Worm (Caenorhabditis elegans) whole organism, L4 larva: ENCODE results near the gene R11D1.13.
A peak's percentile ranks its signal among the peaks of the same experiment; 100 is the strongest.

Experiments used
- F37D6.2 ChIP-seq: sonication (generic microtip); optimal IDR thresholded peaks from 2 replicates; lab custom pipeline; 2016; ENCODE audit warnings: mild to moderate bottlenecking, missing genetic modification characterization, missing compliant biosample characterization
- R02D3.7 ChIP-seq: fragments of 150-350 bp; sonication (generic microtip); optimal IDR thresholded peaks from 3 replicates; lab custom pipeline; 2014; ENCODE audit warnings: missing biosample characterization, missing genetic modification characterization
- T26A8.4 ChIP-seq: fragments of 200-800 bp; sonication (Bioruptor generic); IDR thresholded peaks from 2 replicates; pipeline ENCODE4 v1.3.6; 2022; ENCODE audit warnings: missing genetic modification characterization, missing compliant biosample characterization
- Y5F2A.4 ChIP-seq: fragments of 200-800 bp; sonication (Bioruptor generic); optimal IDR thresholded peaks from 2 replicates; lab custom pipeline; 2018; ENCODE audit warnings: mild to moderate bottlenecking, missing genetic modification characterization, missing compliant biosample characterization
- Y75B8A.6 ChIP-seq: fragments of 200-800 bp; sonication (Bioruptor generic); IDR thresholded peaks from 2 replicates; pipeline ENCODE4 v1.3.6; 2022; ENCODE audit warnings: missing genetic modification reagents, missing genetic modification characterization, missing compliant biosample characterization
- aha-1 ChIP-seq: fragments of 150-350 bp; peaks from one replicate; lab custom pipeline; 2014; ENCODE audit warnings: missing biosample characterization, missing genetic modification characterization
- aly-2 ChIP-seq: sonication (generic microtip); optimal IDR thresholded peaks from 2 replicates; lab custom pipeline; 2018; ENCODE audit warnings: missing biosample characterization, missing genetic modification characterization
- ama-1 ChIP-seq: fragments of 150-350 bp; optimal IDR thresholded peaks from 2 replicates; lab custom pipeline; 2014; ENCODE audit warnings: inconsistent platforms, mixed read lengths
- attf-4 ChIP-seq: sonication (generic microtip); optimal IDR thresholded peaks from 3 replicates; lab custom pipeline; 2017; ENCODE audit warnings: missing biosample characterization, missing genetic modification characterization
- ceh-28 ChIP-seq: fragments of 150-350 bp; optimal IDR thresholded peaks from 2 replicates; lab custom pipeline; 2014; ENCODE audit warnings: missing biosample characterization, missing genetic modification reagents, missing genetic modification characterization
- ceh-32 ChIP-seq: sonication (generic microtip); optimal IDR thresholded peaks from 2 replicates; lab custom pipeline; 2016; ENCODE audit warnings: mild to moderate bottlenecking, missing genetic modification characterization, missing compliant biosample characterization; ENCODE audit not compliant: poor library complexity
- ceh-62 ChIP-seq: sonication (generic microtip); optimal IDR thresholded peaks from 2 replicates; lab custom pipeline; 2017; ENCODE audit warnings: missing biosample characterization, missing genetic modification characterization
- cey-2 ChIP-seq: sonication (generic microtip); optimal IDR thresholded peaks from 3 replicates; lab custom pipeline; 2017; ENCODE audit warnings: missing genetic modification characterization, mild to moderate bottlenecking, missing compliant biosample characterization, antibody characterized with exemption, borderline replicate concordance; ENCODE audit not compliant: insufficient read depth
- ctbp-1 ChIP-seq: fragments of 200-800 bp; sonication (Bioruptor generic); IDR thresholded peaks from 2 replicates; pipeline ENCODE4 v1.3.6; 2022; ENCODE audit warnings: missing genetic modification reagents, missing genetic modification characterization, missing compliant biosample characterization
- daf-12 ChIP-seq: fragments of 150-350 bp; optimal IDR thresholded peaks from 2 replicates; lab custom pipeline; 2014; ENCODE audit warnings: missing biosample characterization, missing genetic modification reagents, missing genetic modification characterization
- daf-16 ChIP-seq, 3 experiments: sonication (generic microtip); optimal IDR thresholded peaks; 2 replicates each; lab custom pipeline; 2016 to 2017; ENCODE audit warnings: missing genetic modification characterization in 3 of 3, missing genetic modification reagents in 3 of 3, mild to moderate bottlenecking in 2 of 3, missing compliant biosample characterization in 2 of 3, missing biosample characterization in 1 of 3, moderate library complexity in 1 of 3
- dmd-6 ChIP-seq: fragments of 200-800 bp; sonication (Bioruptor generic); IDR thresholded peaks from 2 replicates; pipeline ENCODE4 v1.3.6; 2022; ENCODE audit warnings: missing genetic modification reagents, missing genetic modification characterization, missing compliant biosample characterization
- dmd-8 ChIP-seq: fragments of 200-800 bp; sonication (Bioruptor generic); IDR thresholded peaks from 2 replicates; pipeline ENCODE4 v1.3.6; 2022; ENCODE audit warnings: missing genetic modification characterization, missing compliant biosample characterization
- duxl-1 ChIP-seq: sonication (generic microtip); optimal IDR thresholded peaks from 2 replicates; lab custom pipeline; 2016; ENCODE audit warnings: mild to moderate bottlenecking, missing genetic modification characterization, moderate library complexity, missing compliant biosample characterization; ENCODE audit not compliant: poor library complexity
- egl-27 ChIP-seq: sonication (generic microtip); optimal IDR thresholded peaks from 3 replicates; lab custom pipeline; 2017; ENCODE audit warnings: missing biosample characterization, missing genetic modification reagents, missing genetic modification characterization
- hif-1 ChIP-seq, 2 experiments: sonication (generic microtip); optimal IDR thresholded peaks; 2 replicates each; lab custom pipeline; 2016 to 2017; ENCODE audit warnings: missing compliant biosample characterization in 2 of 2, missing genetic modification characterization in 2 of 2, missing genetic modification reagents in 2 of 2, missing genotype in 2 of 2, mild to moderate bottlenecking in 1 of 2
- jun-1 ChIP-seq: fragments of 150-350 bp; optimal IDR thresholded peaks from 2 replicates; lab custom pipeline; 2014; ENCODE audit warnings: missing biosample characterization, missing genetic modification reagents, missing genetic modification characterization
- lim-7 ChIP-seq: fragments of 200-800 bp; sonication (Bioruptor generic); IDR thresholded peaks from 2 replicates; pipeline ENCODE4 v1.3.6; 2022; ENCODE audit warnings: missing genetic modification characterization, missing compliant biosample characterization
- lin-13 ChIP-seq: fragments of 150-350 bp; optimal IDR thresholded peaks from 2 replicates; lab custom pipeline; 2014; ENCODE audit warnings: missing biosample characterization, missing genetic modification reagents, missing genetic modification characterization
- lin-29 ChIP-seq: fragments of 200-800 bp; sonication (Bioruptor generic); IDR thresholded peaks from 2 replicates; pipeline ENCODE4 v1.3.6; 2022; ENCODE audit warnings: missing genetic modification reagents, missing genetic modification characterization, missing compliant biosample characterization
- lin-38 ChIP-seq: fragments of 200-800 bp; sonication (Bioruptor generic); IDR thresholded peaks from 2 replicates; pipeline ENCODE4 v1.3.6; 2022; ENCODE audit warnings: missing genetic modification reagents, missing genetic modification characterization, missing compliant biosample characterization
- lin-39 ChIP-seq: fragments of 150-350 bp; optimal IDR thresholded peaks from 2 replicates; lab custom pipeline; 2014; ENCODE audit warnings: missing biosample characterization, missing genetic modification reagents, missing genetic modification characterization
- lir-3 ChIP-seq: sonication (generic microtip); optimal IDR thresholded peaks from 2 replicates; lab custom pipeline; 2016; ENCODE audit warnings: mild to moderate bottlenecking, missing genetic modification characterization, missing compliant biosample characterization
- mdl-1 ChIP-seq, 2 experiments: fragments of 150-350 bp in 1 of 2; sonication (generic microtip) in 1 of 2; optimal IDR thresholded peaks; 2 replicates each; lab custom pipeline; 2014 to 2017; ENCODE audit warnings: missing biosample characterization in 2 of 2, missing genetic modification characterization in 2 of 2
- mep-1 ChIP-seq: fragments of 150-350 bp; sonication (generic microtip); optimal IDR thresholded peaks from 3 replicates; lab custom pipeline; 2014; ENCODE audit warnings: missing biosample characterization, missing genetic modification characterization
- mes-2 ChIP-seq: sonication (generic microtip); optimal IDR thresholded peaks from 2 replicates; lab custom pipeline; 2016; ENCODE audit warnings: missing genotype, mild to moderate bottlenecking, missing genetic modification characterization, missing compliant biosample characterization; ENCODE audit not compliant: poor library complexity, severe bottlenecking
- mxl-2 ChIP-seq: fragments of 200-800 bp; sonication (Bioruptor generic); conservative IDR thresholded peaks from 2 replicates; pipeline ENCODE4 v1.3.6; 2022; ENCODE audit warnings: missing genetic modification reagents, missing genetic modification characterization, missing compliant biosample characterization
- mxl-3 ChIP-seq: fragments of 200-800 bp; sonication (Bioruptor generic); optimal IDR thresholded peaks from 2 replicates; lab custom pipeline; 2018; ENCODE audit warnings: mild to moderate bottlenecking, missing genetic modification characterization, missing compliant biosample characterization
- nhr-10 ChIP-seq: fragments of 150-350 bp; optimal IDR thresholded peaks from 2 replicates; lab custom pipeline; 2014; ENCODE audit warnings: missing biosample characterization, missing genetic modification characterization
- nhr-111 ChIP-seq: fragments of 200-800 bp; sonication (Bioruptor generic); optimal IDR thresholded peaks from 2 replicates; lab custom pipeline; 2018; ENCODE audit warnings: mild to moderate bottlenecking, missing genetic modification characterization, missing compliant biosample characterization
- nhr-237 ChIP-seq: sonication (generic microtip); optimal IDR thresholded peaks from 2 replicates; lab custom pipeline; 2017; ENCODE audit warnings: missing biosample characterization, missing genetic modification characterization
- nhr-28 ChIP-seq: fragments of 150-350 bp; optimal IDR thresholded peaks from 2 replicates; lab custom pipeline; 2014; ENCODE audit warnings: missing biosample characterization, missing genetic modification characterization
- nhr-41 ChIP-seq: fragments of 200-800 bp; sonication (Bioruptor generic); IDR thresholded peaks from 2 replicates; pipeline ENCODE4 v1.3.6; 2022; ENCODE audit warnings: missing genetic modification reagents, missing genetic modification characterization, missing compliant biosample characterization
- nhr-48 ChIP-seq: sonication (generic microtip); optimal IDR thresholded peaks from 2 replicates; lab custom pipeline; 2016; ENCODE audit warnings: mild to moderate bottlenecking, missing genetic modification characterization, missing compliant biosample characterization
- nhr-6 ChIP-seq: fragments of 150-350 bp; optimal IDR thresholded peaks from 2 replicates; lab custom pipeline; 2014; ENCODE audit warnings: missing biosample characterization, missing genetic modification characterization
- php-3 ChIP-seq: fragments of 200-800 bp; sonication (Bioruptor generic); IDR thresholded peaks from 2 replicates; pipeline ENCODE4 v1.3.6; 2022; ENCODE audit warnings: missing genetic modification reagents, missing genetic modification characterization, missing compliant biosample characterization
- skn-1 ChIP-seq: fragments of 150-350 bp; optimal IDR thresholded peaks from 2 replicates; lab custom pipeline; 2014; ENCODE audit warnings: missing biosample characterization, missing genetic modification characterization
- spr-3 ChIP-seq: fragments of 200-800 bp; sonication (Bioruptor generic); optimal IDR thresholded peaks from 2 replicates; lab custom pipeline; 2018; ENCODE audit warnings: mild to moderate bottlenecking, missing genetic modification characterization, missing compliant biosample characterization
- tag-97 ChIP-seq: fragments of 200-800 bp; sonication (Bioruptor generic); IDR thresholded peaks from 2 replicates; pipeline ENCODE4 v1.3.6; 2022; ENCODE audit warnings: missing genetic modification characterization, missing compliant biosample characterization
- tra-1 ChIP-seq: fragments of 200-800 bp; sonication (Bioruptor generic); IDR thresholded peaks from 2 replicates; pipeline ENCODE4 v1.3.6; 2022; ENCODE audit warnings: missing genetic modification reagents, missing genetic modification characterization, missing compliant biosample characterization
- unc-39 ChIP-seq: sonication (generic microtip); optimal IDR thresholded peaks from 2 replicates; lab custom pipeline; 2017; ENCODE audit warnings: missing biosample characterization, missing genetic modification characterization
- vab-7 ChIP-seq: fragments of 200-800 bp; sonication (Bioruptor generic); IDR thresholded peaks from 2 replicates; pipeline ENCODE4 v1.3.6; 2022; ENCODE audit warnings: missing genetic modification reagents, missing genetic modification characterization, missing compliant biosample characterization
- zag-1 ChIP-seq: fragments of 150-350 bp; optimal IDR thresholded peaks from 2 replicates; lab custom pipeline; 2014; ENCODE audit warnings: missing biosample characterization, missing genetic modification characterization
- zip-11 ChIP-seq: fragments of 200-800 bp; sonication (Bioruptor generic); IDR thresholded peaks from 2 replicates; pipeline ENCODE4 v1.3.6; 2022; ENCODE audit warnings: missing genetic modification characterization, missing compliant biosample characterization
- zip-2 ChIP-seq: fragments of 150-350 bp; optimal IDR thresholded peaks from 2 replicates; lab custom pipeline; 2014; ENCODE audit warnings: missing biosample characterization, missing genetic modification characterization
- ztf-11 ChIP-seq: fragments of 150-350 bp; optimal IDR thresholded peaks from 2 replicates; lab custom pipeline; 2014; ENCODE audit warnings: missing biosample characterization, missing genetic modification characterization
- ztf-7 ChIP-seq: fragments of 150-350 bp; optimal IDR thresholded peaks from 2 replicates; lab custom pipeline; 2014; ENCODE audit warnings: missing biosample characterization, missing genetic modification characterization

The R11D1.13 gene

ce11 chrV:12728062-12728665, 1.2 kb downstream of the R11D1.13 start, which contains the start of the genes rpl-28 and mrpl-49:
rpl-28 (minus strand) TSS chrV:12728112.
mrpl-49 (plus strand) TSS chrV:12728631.
- TF ChIP-seq unc-39, result no peak
- TF ChIP-seq dmd-8, result no peak
- TF ChIP-seq ceh-32, result no peak
- no peak for TF ChIP-seq nhr-10 (tag; lab: Kevin White, UChicago)
- 0 out of 2 replicates have a peak, but pooled peaks have one; percentile 43 for TF ChIP-seq T26A8.4
- no peak for TF ChIP-seq aly-2 (tag; lab: Kevin White, UChicago)
- peak; percentile 98 for TF ChIP-seq nhr-6
- no peak for TF ChIP-seq nhr-41 (GFP tag; lab: Robert Waterston, UW)
- no peak for TF ChIP-seq nhr-237 (tag; lab: Kevin White, UChicago)
- no peak for TF ChIP-seq mxl-2 (GFP tag; lab: Robert Waterston, UW)
- TF ChIP-seq php-3 (GFP tag; lab: Robert Waterston, UW), result no peak
- TF ChIP-seq jun-1 (tag; lab: Kevin White, UChicago), result no peak
- TF ChIP-seq spr-3 (GFP tag; lab: Kevin White, UChicago), result no peak
- TF ChIP-seq nhr-111 (GFP tag; lab: Kevin White, UChicago), result no peak
- peak; percentile 29 for TF ChIP-seq lin-13
- no peak for TF ChIP-seq skn-1 (tag; lab: Kevin White, UChicago)
- peak; percentile 22 for TF ChIP-seq F37D6.2 (tag; lab: Kevin White, UChicago)
- TF ChIP-seq Y75B8A.6 (GFP tag; lab: Robert Waterston, UW), result no peak
- peak; percentile 46 for TF ChIP-seq aha-1 (tag; lab: Kevin White, UChicago)
- no peak for TF ChIP-seq zag-1 (tag; lab: Kevin White, UChicago)
- TF ChIP-seq R02D3.7 (tag; lab: Kevin White, UChicago), result peak; percentile 79
- 0 out of 2 replicates have a peak, but pooled peaks have one; percentile 6 for TF ChIP-seq vab-7 (GFP tag; lab: Robert Waterston, UW)
- TF ChIP-seq daf-12 (tag; lab: Kevin White, UChicago), result no peak
- no peak for TF ChIP-seq daf-16 (GFP tag; optimal IDR thresholded peaks at IDR 0.05; lab: Kevin White, UChicago)
- TF ChIP-seq daf-16 (tag; optimal IDR thresholded peaks at IDR 0.05; lab: Kevin White, UChicago), result peak; percentile 57
- TF ChIP-seq hif-1 (tag; optimal IDR thresholded peaks at IDR 0.05; lab: Kevin White, UChicago), result no peak
- no peak for TF ChIP-seq Y5F2A.4
- TF ChIP-seq egl-27 (tag; lab: Kevin White, UChicago), result no peak
- TF ChIP-seq lim-7 (GFP tag; lab: Robert Waterston, UW), result no peak
- peak; percentile 17 for TF ChIP-seq ama-1 (lab: Kevin White, UChicago)
- no peak for TF ChIP-seq tag-97 (GFP tag; lab: Robert Waterston, UW)
- TF ChIP-seq lin-38 (GFP tag; lab: Robert Waterston, UW), result peak; percentile 97
- TF ChIP-seq duxl-1 (tag; lab: Kevin White, UChicago), result no peak
- no peak for TF ChIP-seq ceh-62 (tag; lab: Kevin White, UChicago)
- no peak for TF ChIP-seq ceh-28
- TF ChIP-seq nhr-48 (tag; lab: Kevin White, UChicago), result no peak
- no peak for TF ChIP-seq ctbp-1
- peak; percentile 86 for TF ChIP-seq mep-1 (tag; lab: Kevin White, UChicago)
- no peak for TF ChIP-seq ztf-11 (tag; lab: Kevin White, UChicago)
- no peak for TF ChIP-seq ztf-7 (tag; lab: Kevin White, UChicago)
- no peak for TF ChIP-seq lir-3 (tag; lab: Kevin White, UChicago)
- no peak for TF ChIP-seq zip-11 (GFP tag; lab: Robert Waterston, UW)
- TF ChIP-seq nhr-28 (tag; lab: Kevin White, UChicago), result peak; percentile 80
- no peak for TF ChIP-seq tra-1 (GFP tag; lab: Robert Waterston, UW)
- TF ChIP-seq mes-2 (tag; lab: Kevin White, UChicago), result no peak
- TF ChIP-seq cey-2, result no peak
- TF ChIP-seq mdl-1 (tag; optimal IDR thresholded peaks at IDR 0.05; lab: Kevin White, UChicago), result peak in 1 of 2 experiments; percentile 20
- TF ChIP-seq mxl-3, result no peak
- peak; percentile 67 for TF ChIP-seq dmd-6
- no peak for TF ChIP-seq lin-39 (tag; lab: Kevin White, UChicago)
- no peak for TF ChIP-seq lin-29 (GFP tag; lab: Robert Waterston, UW)
- no peak for TF ChIP-seq zip-2 (tag; lab: Kevin White, UChicago)
- no peak for TF ChIP-seq attf-4 (tag; lab: Kevin White, UChicago)
